1 fruit fly cellular context compared by ENCODE assay signal in genomic region chr2L:13373435-13374242, dm6.
A peak's percentile ranks its signal among the peaks of the same experiment; 100 is the strongest.
TF ChIP-seq lines count a peak whose summit lies in the region.

Gene Bdp1, minus strand, starts transcription at chr2L:13373890.
Gene CG6565, plus strand, starts transcription at chr2L:13374019.

TF ChIP-seq in whole organism, embryonic, 481 proteins besides CTCF, POLR2A, EP300 and RAD21 (continued from another document and continues in another):
- no peak; the same call in 1 of the 2 replicates for TF ChIP-seq bbx (GFP tag; IDR thresholded peaks at IDR 0.05; lab: Robert Waterston, UW; ENCODE audit: partially characterized antibody)
- peak; percentile 98 for TF ChIP-seq CG12659 (GFP tag; optimal IDR thresholded peaks at IDR 0.05; lab: Kevin White, UChicago)
- peak; percentile 98 for TF ChIP-seq Chrac-16 (GFP tag; optimal IDR thresholded peaks at IDR 0.05; lab: Kevin White, UChicago)
- peak; percentile 44; the same call in 1 of the 2 replicates for TF ChIP-seq CG13287 (GFP tag; IDR thresholded peaks at IDR 0.05; lab: Robert Waterston, UW; ENCODE audit: partially characterized antibody)
- no peak for TF ChIP-seq tna (GFP tag; IDR thresholded peaks at IDR 0.05; lab: Robert Waterston, UW; ENCODE audit: partially characterized antibody)
- TF ChIP-seq Hey (tag; optimal IDR thresholded peaks at IDR 0.05; lab: Kevin White, UChicago): peak; percentile 85
- peak; percentile 99 for TF ChIP-seq shn (GFP tag; optimal IDR thresholded peaks at IDR 0.05; lab: Kevin White, UChicago)
- TF ChIP-seq CG17568 (GFP tag; optimal IDR thresholded peaks at IDR 0.05; lab: Kevin White, UChicago): no peak
- TF ChIP-seq Doc3 (GFP tag; IDR thresholded peaks at IDR 0.05; lab: Robert Waterston, UW; ENCODE audit: partially characterized antibody): no peak
- TF ChIP-seq Gsc (GFP tag; IDR thresholded peaks at IDR 0.05; lab: Robert Waterston, UW): peak; percentile 95
- TF ChIP-seq CG17328 (GFP tag; IDR thresholded peaks at IDR 0.05; lab: Robert Waterston, UW): peak; percentile 90
- peak; percentile 90 for TF ChIP-seq CG10959 (GFP tag; IDR thresholded peaks at IDR 0.05; lab: Robert Waterston, UW)
- TF ChIP-seq Nf-YA (GFP tag; IDR thresholded peaks at IDR 0.05; lab: Robert Waterston, UW): peak; percentile 80
- peak; percentile 96 for TF ChIP-seq wor (GFP tag; IDR thresholded peaks at IDR 0.05; lab: Robert Waterston, UW)
- TF ChIP-seq Ets65A (GFP tag; lab: Kevin White, UChicago): peak; percentile 100
- TF ChIP-seq CG15073 (GFP tag; optimal IDR thresholded peaks at IDR 0.05; lab: Kevin White, UChicago): peak; percentile 85
- peak; percentile 99 for TF ChIP-seq dm (GFP tag; optimal IDR thresholded peaks at IDR 0.05; lab: Kevin White, UChicago)
- peak; percentile 92 for TF ChIP-seq Elba2 (GFP tag; optimal IDR thresholded peaks at IDR 0.05; lab: Kevin White, UChicago)
- TF ChIP-seq Dip2 (GFP tag; IDR thresholded peaks at IDR 0.05; lab: Robert Waterston, UW): peak; percentile 73
- peak; percentile 98 for TF ChIP-seq row (GFP tag; IDR thresholded peaks at IDR 0.05; lab: Robert Waterston, UW)
- TF ChIP-seq H15 (GFP tag; IDR thresholded peaks at IDR 0.05; lab: Robert Waterston, UW): peak; percentile 93
- peak; percentile 98 for TF ChIP-seq CG9932 (GFP tag; IDR thresholded peaks at IDR 0.05; lab: Robert Waterston, UW)
- TF ChIP-seq salm (tag; optimal IDR thresholded peaks at IDR 0.05; lab: Kevin White, UChicago): peak; percentile 88
- peak; percentile 90 for TF ChIP-seq CG6654 (GFP tag; optimal IDR thresholded peaks at IDR 0.05; lab: Kevin White, UChicago)
- TF ChIP-seq CG10431 (GFP tag; optimal IDR thresholded peaks at IDR 0.05; lab: Kevin White, UChicago): peak; percentile 82
- peak; percentile 77 for TF ChIP-seq CG15479 (GFP tag; optimal IDR thresholded peaks at IDR 0.05; lab: Kevin White, UChicago)
- peak; percentile 98 for TF ChIP-seq Bteb2 (GFP tag; optimal IDR thresholded peaks at IDR 0.05; lab: Kevin White, UChicago)
- TF ChIP-seq TFAM (GFP tag; optimal IDR thresholded peaks at IDR 0.05; lab: Kevin White, UChicago): peak; percentile 75
- peak; percentile 98 to 99 for TF ChIP-seq chif (GFP tag; optimal IDR thresholded peaks at IDR 0.05; lab: Kevin White, UChicago)
- TF ChIP-seq CG18764 (GFP tag; optimal IDR thresholded peaks at IDR 0.05; lab: Kevin White, UChicago): peak; percentile 96
- peak; percentile 99 for TF ChIP-seq pho (GFP tag; optimal IDR thresholded peaks at IDR 0.05; lab: Kevin White, UChicago)
- TF ChIP-seq sr (GFP tag; IDR thresholded peaks at IDR 0.05; lab: Robert Waterston, UW): peak; percentile 67; the same call in 1 of the 3 replicates
- no peak for TF ChIP-seq CG6791 (GFP tag; IDR thresholded peaks at IDR 0.05; lab: Robert Waterston, UW; ENCODE audit: partially characterized antibody)
- peak; percentile 94 for TF ChIP-seq so (GFP tag; IDR thresholded peaks at IDR 0.05; lab: Robert Waterston, UW)
- TF ChIP-seq CG4360 (GFP tag; IDR thresholded peaks at IDR 0.05; lab: Robert Waterston, UW): peak; percentile 48; the same call in 1 of the 2 replicates
- TF ChIP-seq CG10654 (GFP tag; optimal IDR thresholded peaks at IDR 0.05; lab: Kevin White, UChicago): peak; percentile 98
- peak; percentile 94 for TF ChIP-seq CG10366 (GFP tag; IDR thresholded peaks at IDR 0.05; lab: Robert Waterston, UW)
- peak; percentile 89 for TF ChIP-seq CG18011 (GFP tag; optimal IDR thresholded peaks at IDR 0.05; lab: Kevin White, UChicago)
- TF ChIP-seq cas (GFP tag; IDR thresholded peaks at IDR 0.05; lab: Robert Waterston, UW): peak; percentile 89
- TF ChIP-seq Vsx1 (GFP tag; optimal IDR thresholded peaks at IDR 0.05; lab: Kevin White, UChicago): peak; percentile 87
- TF ChIP-seq CG1529 (GFP tag; optimal IDR thresholded peaks at IDR 0.05; lab: Kevin White, UChicago): peak; percentile 95
- TF ChIP-seq ab (GFP tag; optimal IDR thresholded peaks at IDR 0.05; lab: Kevin White, UChicago): peak; percentile 97
- peak; percentile 98 for TF ChIP-seq Ssrp (tag; optimal IDR thresholded peaks at IDR 0.05; lab: Kevin White, UChicago)
- TF ChIP-seq HLH3B (GFP tag; IDR thresholded peaks at IDR 0.05; lab: Robert Waterston, UW): peak; percentile 92
- peak; percentile 83 for TF ChIP-seq stc (GFP tag; IDR thresholded peaks at IDR 0.05; lab: Robert Waterston, UW)
- peak; percentile 96 for TF ChIP-seq Xrp1 (GFP tag; IDR thresholded peaks at IDR 0.05; lab: Robert Waterston, UW)
- peak; percentile 98 for TF ChIP-seq Sox102F (GFP tag; optimal IDR thresholded peaks at IDR 0.05; lab: Kevin White, UChicago)
- peak; percentile 86 for TF ChIP-seq CG8281 (tag; optimal IDR thresholded peaks at IDR 0.05; lab: Kevin White, UChicago)
- peak; percentile 98 to 99 for TF ChIP-seq dpn (GFP tag; optimal IDR thresholded peaks at IDR 0.05; lab: Kevin White, UChicago)
- peak; percentile 95 for TF ChIP-seq CG3995 (GFP tag; optimal IDR thresholded peaks at IDR 0.05; lab: Kevin White, UChicago)
- peak; percentile 92 for TF ChIP-seq ssp (GFP tag; IDR thresholded peaks at IDR 0.05; lab: Robert Waterston, UW)
- TF ChIP-seq pan (optimal IDR thresholded peaks at IDR 0.05; lab: Kevin White, UChicago): no peak
- TF ChIP-seq pan (GFP tag; optimal IDR thresholded peaks at IDR 0.05 in 1 of 2, IDR thresholded peaks at IDR 0.05 in 1 of 2): peak in 1 of 2 experiments; percentile 92
- peak; percentile 96 for TF ChIP-seq org-1 (GFP tag; optimal IDR thresholded peaks at IDR 0.05; lab: Kevin White, UChicago)
- peak; percentile 94 for TF ChIP-seq CG11695 (GFP tag; IDR thresholded peaks at IDR 0.05; lab: Robert Waterston, UW)
- TF ChIP-seq fd102C (GFP tag; optimal IDR thresholded peaks at IDR 0.05; lab: Kevin White, UChicago): peak; percentile 80
- peak; percentile 91 for TF ChIP-seq lbe (GFP tag; optimal IDR thresholded peaks at IDR 0.05; lab: Kevin White, UChicago)
- peak; percentile 46 for TF ChIP-seq CG4707 (GFP tag; optimal IDR thresholded peaks at IDR 0.05; lab: Kevin White, UChicago)
- peak; percentile 97 for TF ChIP-seq sob (GFP tag; IDR thresholded peaks at IDR 0.05; lab: Robert Waterston, UW)
- no peak for TF ChIP-seq sc (optimal IDR thresholded peaks at IDR 0.05; lab: Kevin White, UChicago)
- TF ChIP-seq sc (GFP tag; optimal IDR thresholded peaks at IDR 0.05; lab: Kevin White, UChicago): peak; percentile 97
- TF ChIP-seq CG7745 (tag; optimal IDR thresholded peaks at IDR 0.05; lab: Kevin White, UChicago): no peak
- TF ChIP-seq Optix (GFP tag; IDR thresholded peaks at IDR 0.05; lab: Robert Waterston, UW): peak; percentile 89
- TF ChIP-seq insv (GFP tag; optimal IDR thresholded peaks at IDR 0.05; lab: Kevin White, UChicago): peak; percentile 60 to 75
- peak; percentile 98 for TF ChIP-seq cato (GFP tag; optimal IDR thresholded peaks at IDR 0.05; lab: Kevin White, UChicago; ENCODE audit: borderline replicate concordance)
- peak; percentile 85 for TF ChIP-seq CG6813 (GFP tag; optimal IDR thresholded peaks at IDR 0.05; lab: Kevin White, UChicago)
- TF ChIP-seq phol (tag; optimal IDR thresholded peaks at IDR 0.05; lab: Kevin White, UChicago): peak; percentile 98
- peak in 1 of 2 experiments; percentile 90 for TF ChIP-seq eve (GFP tag; optimal IDR thresholded peaks at IDR 0.05; lab: Kevin White, UChicago)
- TF ChIP-seq CG11456 (GFP tag; IDR thresholded peaks at IDR 0.05; lab: Robert Waterston, UW): peak; percentile 93
- peak in 1 of 3 experiments; percentile 97 for TF ChIP-seq lola (GFP tag; optimal IDR thresholded peaks at IDR 0.05; lab: Kevin White, UChicago)
- no peak for TF ChIP-seq zen2 (GFP tag; IDR thresholded peaks at IDR 0.05; lab: Robert Waterston, UW; ENCODE audit: partially characterized antibody)
- TF ChIP-seq Med (GFP tag; lab: Kevin White, UChicago): peak; percentile 100
- peak; percentile 93 for TF ChIP-seq CG11085 (GFP tag; IDR thresholded peaks at IDR 0.05; lab: Robert Waterston, UW)
- peak; percentile 100 for TF ChIP-seq CG10267 (tag; optimal IDR thresholded peaks at IDR 0.05; lab: Kevin White, UChicago)
- peak; percentile 91 for TF ChIP-seq chm (GFP tag; IDR thresholded peaks at IDR 0.05; lab: Robert Waterston, UW)
- TF ChIP-seq zen (tag; optimal IDR thresholded peaks at IDR 0.05; lab: Kevin White, UChicago): peak; percentile 96
- TF ChIP-seq CG1647 (GFP tag; optimal IDR thresholded peaks at IDR 0.05; lab: Kevin White, UChicago): peak; percentile 98
- no peak for TF ChIP-seq ato (GFP tag; IDR thresholded peaks at IDR 0.05; lab: Robert Waterston, UW; ENCODE audit: partially characterized antibody)
- TF ChIP-seq HmgZ (tag; optimal IDR thresholded peaks at IDR 0.05; lab: Kevin White, UChicago): peak; percentile 97
- TF ChIP-seq Mes4 (GFP tag; optimal IDR thresholded peaks at IDR 0.05; lab: Kevin White, UChicago): peak; percentile 97
- TF ChIP-seq CG3847 (GFP tag; IDR thresholded peaks at IDR 0.05; lab: Robert Waterston, UW): peak; percentile 98
- peak; percentile 96 for TF ChIP-seq CG3065 (GFP tag; optimal IDR thresholded peaks at IDR 0.05; lab: Kevin White, UChicago)
- TF ChIP-seq CG4820 (GFP tag; optimal IDR thresholded peaks at IDR 0.05; lab: Kevin White, UChicago): peak; percentile 97
- TF ChIP-seq fd64A (GFP tag; optimal IDR thresholded peaks at IDR 0.05; lab: Kevin White, UChicago): peak; percentile 70
- TF ChIP-seq CG5245 (GFP tag; optimal IDR thresholded peaks at IDR 0.05; lab: Kevin White, UChicago): peak; percentile 97
- peak; percentile 100 for TF ChIP-seq CG8290 (GFP tag; optimal IDR thresholded peaks at IDR 0.05; lab: Kevin White, UChicago)
- peak; percentile 87 to 99 for TF ChIP-seq CG8290 (tag; optimal IDR thresholded peaks at IDR 0.05; lab: Kevin White, UChicago)
- peak; percentile 93 for TF ChIP-seq Rx (GFP tag; IDR thresholded peaks at IDR 0.05; lab: Robert Waterston, UW)
- peak; percentile 95 for TF ChIP-seq CG3838 (GFP tag; optimal IDR thresholded peaks at IDR 0.05; lab: Kevin White, UChicago)
- TF ChIP-seq Kr (GFP tag; optimal IDR thresholded peaks at IDR 0.05; lab: Kevin White, UChicago): no peak
- peak; percentile 86 for TF ChIP-seq scrt (GFP tag; optimal IDR thresholded peaks at IDR 0.05; lab: Kevin White, UChicago)
- TF ChIP-seq D19A (tag; optimal IDR thresholded peaks at IDR 0.05; lab: Kevin White, UChicago): peak; percentile 86
- TF ChIP-seq CG31365 (tag; optimal IDR thresholded peaks at IDR 0.05; lab: Kevin White, UChicago): peak; percentile 31
- TF ChIP-seq CG2712 (tag; optimal IDR thresholded peaks at IDR 0.05; lab: Kevin White, UChicago): peak; percentile 96
- peak; percentile 97 for TF ChIP-seq klu (GFP tag; IDR thresholded peaks at IDR 0.05; lab: Robert Waterston, UW)
- TF ChIP-seq lov (optimal IDR thresholded peaks at IDR 0.05; lab: Kevin White, UChicago): no peak
- peak; percentile 85; the same call in 2 of the 3 replicates for TF ChIP-seq lov (GFP tag; IDR thresholded peaks at IDR 0.05; lab: Robert Waterston, UW)
- TF ChIP-seq Tbp (GFP tag; optimal IDR thresholded peaks at IDR 0.05; lab: Kevin White, UChicago): no peak
- peak; percentile 99 for TF ChIP-seq nmo (GFP tag; optimal IDR thresholded peaks at IDR 0.05; lab: Kevin White, UChicago)
- TF ChIP-seq hb (GFP tag; IDR thresholded peaks at IDR 0.05; lab: Robert Waterston, UW; ENCODE audit: partially characterized antibody): no peak
- TF ChIP-seq emc (GFP tag; optimal IDR thresholded peaks at IDR 0.05; lab: Kevin White, UChicago): peak; percentile 93
- peak; percentile 8 to 76 for TF ChIP-seq crp (GFP tag; optimal IDR thresholded peaks at IDR 0.05; lab: Kevin White, UChicago)
- peak; percentile 79 for TF ChIP-seq CG43689 (GFP tag; IDR thresholded peaks at IDR 0.05; lab: Robert Waterston, UW)
- peak; percentile 97 for TF ChIP-seq Mad (GFP tag; optimal IDR thresholded peaks at IDR 0.05; lab: Kevin White, UChicago)
- TF ChIP-seq CG1024 (GFP tag; IDR thresholded peaks at IDR 0.05; lab: Robert Waterston, UW): peak; percentile 76
- 0 out of 2 replicates have a peak, but pooled peaks have one; percentile 19 for TF ChIP-seq Bgb (GFP tag; IDR thresholded peaks at IDR 0.05; lab: Robert Waterston, UW; ENCODE audit: partially characterized antibody)
- TF ChIP-seq fru (optimal IDR thresholded peaks at IDR 0.05; lab: Kevin White, UChicago): no peak
- peak; percentile 97 for TF ChIP-seq NfI (GFP tag; optimal IDR thresholded peaks at IDR 0.05; lab: Kevin White, UChicago)
- TF ChIP-seq CG18619 (GFP tag; optimal IDR thresholded peaks at IDR 0.05; lab: Kevin White, UChicago): peak; percentile 97
- peak; percentile 95 for TF ChIP-seq fd3F (GFP tag; optimal IDR thresholded peaks at IDR 0.05; lab: Kevin White, UChicago)
- peak; percentile 81 for TF ChIP-seq gt (GFP tag; IDR thresholded peaks at IDR 0.05; lab: Robert Waterston, UW)
- TF ChIP-seq CG42726 (GFP tag; IDR thresholded peaks at IDR 0.05; lab: Robert Waterston, UW; ENCODE audit: partially characterized antibody): no peak
- peak; percentile 96 for TF ChIP-seq Meics (GFP tag; optimal IDR thresholded peaks at IDR 0.05; lab: Kevin White, UChicago)
- peak; percentile 98 for TF ChIP-seq Sox100B (GFP tag; optimal IDR thresholded peaks at IDR 0.05; lab: Kevin White, UChicago)
- peak; percentile 92 for TF ChIP-seq cwo (GFP tag; optimal IDR thresholded peaks at IDR 0.05; lab: Kevin White, UChicago)
- TF ChIP-seq sima (GFP tag; optimal IDR thresholded peaks at IDR 0.05; lab: Kevin White, UChicago): peak; percentile 91
- peak; percentile 99 for TF ChIP-seq Abd-B (GFP tag; optimal IDR thresholded peaks at IDR 0.05; lab: Kevin White, UChicago)
- no peak for TF ChIP-seq Lpt (GFP tag; optimal IDR thresholded peaks at IDR 0.05; lab: Kevin White, UChicago)
- TF ChIP-seq zf30C (GFP tag; optimal IDR thresholded peaks at IDR 0.05; lab: Kevin White, UChicago): peak; percentile 93
- peak; percentile 98 for TF ChIP-seq CG6689 (GFP tag; IDR thresholded peaks at IDR 0.05; lab: Robert Waterston, UW)
- TF ChIP-seq CG2875 (GFP tag; optimal IDR thresholded peaks at IDR 0.05; lab: Kevin White, UChicago): peak; percentile 93
- peak; percentile 95 for TF ChIP-seq her (GFP tag; optimal IDR thresholded peaks at IDR 0.05; lab: Kevin White, UChicago)
- TF ChIP-seq sd (tag; optimal IDR thresholded peaks at IDR 0.05; lab: Kevin White, UChicago): peak; percentile 90
- no peak for TF ChIP-seq nau (GFP tag; optimal IDR thresholded peaks at IDR 0.05; lab: Kevin White, UChicago)
- 0 out of 4 replicates have a peak, but pooled peaks have one; percentile 29 for TF ChIP-seq Dll (GFP tag; IDR thresholded peaks at IDR 0.05; lab: Robert Waterston, UW; ENCODE audit: partially characterized antibody)
- peak; percentile 73; the same call in 1 of the 3 replicates for TF ChIP-seq CG2199 (GFP tag; IDR thresholded peaks at IDR 0.05; lab: Robert Waterston, UW)
- peak; percentile 96 for TF ChIP-seq Rfx (GFP tag; IDR thresholded peaks at IDR 0.05; lab: Robert Waterston, UW)
- peak; percentile 94 for TF ChIP-seq Fer3 (tag; optimal IDR thresholded peaks at IDR 0.05; lab: Kevin White, UChicago)
- TF ChIP-seq CG15696 (tag; optimal IDR thresholded peaks at IDR 0.05; lab: Kevin White, UChicago): peak; percentile 97
